Fruit fly (Drosophila melanogaster) whole organism, prepupa: ENCODE results near the gene Cubn2.
A peak's percentile ranks its signal among the peaks of the same experiment; 100 is the strongest.

Experiments
- Blimp-1 ChIP-seq: fragments of 200-800 bp; sonication (Bioruptor generic); optimal IDR thresholded peaks from 3 replicates; lab custom pipeline; 2017; ENCODE audit warnings: missing biosample characterization, missing genetic modification characterization, mild to moderate bottlenecking, moderate library complexity, missing genetic modification reagents
- CG10631 ChIP-seq: fragments of 200-800 bp; sonication (Bioruptor generic); optimal IDR thresholded peaks from 2 replicates; lab custom pipeline; 2016; ENCODE audit warnings: missing biosample characterization, missing genetic modification characterization
- CG10669 ChIP-seq: fragments of 200-800 bp; sonication (Bioruptor generic); optimal IDR thresholded peaks from 3 replicates; lab custom pipeline; 2018; ENCODE audit warnings: missing biosample characterization, mild to moderate bottlenecking, missing genetic modification characterization, moderate library complexity
- CG11294 ChIP-seq: fragments of 200-800 bp; sonication (Bioruptor generic); IDR thresholded peaks from 2 replicates; pipeline ENCODE4 v1.3.6; 2022; ENCODE audit warnings: missing biosample characterization, missing genetic modification characterization
- CG11762 ChIP-seq: fragments of 200-800 bp; sonication (Bioruptor generic); optimal IDR thresholded peaks from 3 replicates; lab custom pipeline; 2016; ENCODE audit warnings: missing biosample characterization, missing genetic modification characterization; ENCODE audit not compliant: insufficient read depth
- CG11902 ChIP-seq: fragments of 200-800 bp; sonication (Bioruptor generic); optimal IDR thresholded peaks from 3 replicates; lab custom pipeline; 2016; ENCODE audit warnings: missing biosample characterization, missing genetic modification characterization
- CG15336 ChIP-seq: fragments of 200-800 bp; sonication (Bioruptor generic); IDR thresholded peaks from 2 replicates; pipeline ENCODE4 v1.3.6; 2022; ENCODE audit warnings: missing biosample characterization, missing genetic modification characterization
- CG1621 ChIP-seq: fragments of 200-800 bp; sonication (Bioruptor generic); optimal IDR thresholded peaks from 3 replicates; lab custom pipeline; 2018; ENCODE audit warnings: missing biosample characterization, mild to moderate bottlenecking, missing genetic modification characterization
- CG16779 ChIP-seq: fragments of 200-800 bp; sonication (Bioruptor generic); optimal IDR thresholded peaks from 3 replicates; lab custom pipeline; 2017; ENCODE audit warnings: missing biosample characterization, mild to moderate bottlenecking, missing genetic modification characterization
- CG3032 ChIP-seq: fragments of 200-800 bp; optimal IDR thresholded peaks from 2 replicates; lab custom pipeline; 2019; ENCODE audit warnings: missing biosample characterization, mild to moderate bottlenecking, missing genetic modification characterization, moderate library complexity
- CG31627 ChIP-seq: fragments of 200-800 bp; sonication (Bioruptor generic); optimal IDR thresholded peaks from 3 replicates; lab custom pipeline; 2016; ENCODE audit warnings: missing biosample characterization, missing genetic modification characterization
- CG32006 ChIP-seq: fragments of 200-800 bp; sonication (Bioruptor generic); optimal IDR thresholded peaks from 3 replicates; lab custom pipeline; 2017; ENCODE audit warnings: missing biosample characterization, mild to moderate bottlenecking, missing genetic modification characterization
- CG34406 ChIP-seq: fragments of 200-800 bp; sonication (Bioruptor generic); optimal IDR thresholded peaks from 3 replicates; lab custom pipeline; 2016; ENCODE audit warnings: missing biosample characterization, missing genetic modification characterization
- CG4318 ChIP-seq: fragments of 200-800 bp; sonication (Bioruptor generic); optimal IDR thresholded peaks from 3 replicates; lab custom pipeline; 2017; ENCODE audit warnings: missing biosample characterization, mild to moderate bottlenecking, missing genetic modification characterization
- CG6163 ChIP-seq: fragments of 200-800 bp; sonication (Bioruptor generic); IDR thresholded peaks from 3 replicates; pipeline ENCODE4 v1.3.6; 2022; ENCODE audit warnings: missing biosample characterization, missing genetic modification characterization
- CG6808 ChIP-seq: fragments of 200-800 bp; sonication (Bioruptor generic); optimal IDR thresholded peaks from 3 replicates; lab custom pipeline; 2017; ENCODE audit warnings: missing biosample characterization, missing genetic modification characterization, mild to moderate bottlenecking, moderate library complexity, missing genetic modification reagents
- CG6854 ChIP-seq: fragments of 200-800 bp; sonication (Bioruptor generic); optimal IDR thresholded peaks from 2 replicates; lab custom pipeline; 2017; ENCODE audit warnings: missing biosample characterization, mild to moderate bottlenecking, missing genetic modification characterization
- CG7368 ChIP-seq: fragments of 200-800 bp; sonication (Bioruptor generic); optimal IDR thresholded peaks from 3 replicates; lab custom pipeline; 2016; ENCODE audit warnings: missing biosample characterization, missing genetic modification characterization
- CG8119 ChIP-seq: fragments of 200-800 bp; sonication (Bioruptor generic); IDR thresholded peaks from 3 replicates; pipeline ENCODE4 v1.3.6; 2022; ENCODE audit warnings: missing biosample characterization, missing genetic modification characterization
- CG8319 ChIP-seq: fragments of 200-800 bp; sonication (Bioruptor generic); optimal IDR thresholded peaks from 3 replicates; lab custom pipeline; 2016; ENCODE audit warnings: missing biosample characterization, missing genetic modification characterization
- CG8632 ChIP-seq: fragments of 200-800 bp; sonication (Bioruptor generic); optimal IDR thresholded peaks from 3 replicates; lab custom pipeline; 2016; ENCODE audit warnings: missing biosample characterization, missing genetic modification characterization
- CG9139 ChIP-seq: fragments of 200-800 bp; sonication (Bioruptor generic); optimal IDR thresholded peaks from 3 replicates; lab custom pipeline; 2017; ENCODE audit warnings: missing biosample characterization, mild to moderate bottlenecking, missing genetic modification characterization
- Eip78C ChIP-seq: fragments of 200-800 bp; sonication (Bioruptor generic); peaks from one replicate; lab custom pipeline; 2016; ENCODE audit warnings: missing biosample characterization, missing genetic modification characterization
- Eip93F ChIP-seq: fragments of 200-800 bp; sonication (Bioruptor generic); optimal IDR thresholded peaks from 2 replicates; lab custom pipeline; 2016; ENCODE audit warnings: missing biosample characterization, mild to moderate bottlenecking, missing genetic modification characterization
- Ets21C ChIP-seq: fragments of 200-800 bp; sonication (Bioruptor generic); optimal IDR thresholded peaks from 3 replicates; lab custom pipeline; 2016; ENCODE audit warnings: missing biosample characterization, missing genetic modification characterization
- Ets96B ChIP-seq: fragments of 200-800 bp; optimal IDR thresholded peaks from 2 replicates; lab custom pipeline; 2019; ENCODE audit warnings: missing biosample characterization, mild to moderate bottlenecking, missing genetic modification characterization, moderate library complexity
- Gug ChIP-seq: fragments of 200-800 bp; sonication (Bioruptor generic); IDR thresholded peaks from 2 replicates; pipeline ENCODE4 v1.3.6; 2022; ENCODE audit warnings: missing biosample characterization, missing genetic modification characterization
- Smox ChIP-seq: fragments of 200-800 bp; sonication (Bioruptor generic); optimal IDR thresholded peaks from 3 replicates; lab custom pipeline; 2016; ENCODE audit warnings: missing biosample characterization, missing genetic modification characterization
- Sox14 ChIP-seq: fragments of 200-800 bp; sonication (Bioruptor generic); optimal IDR thresholded peaks from 3 replicates; lab custom pipeline; 2016; ENCODE audit warnings: missing biosample characterization, missing genetic modification characterization
- Sox15 ChIP-seq: fragments of 200-800 bp; sonication (Bioruptor generic); optimal IDR thresholded peaks from 3 replicates; lab custom pipeline; 2016; ENCODE audit warnings: missing biosample characterization, missing genetic modification characterization
- achi ChIP-seq: fragments of 200-800 bp; sonication (Bioruptor generic); optimal IDR thresholded peaks from 3 replicates; lab custom pipeline; 2016; ENCODE audit warnings: missing biosample characterization, missing genetic modification characterization
- acj6 ChIP-seq: fragments of 200-800 bp; sonication (Bioruptor generic); optimal IDR thresholded peaks from 3 replicates; lab custom pipeline; 2016; ENCODE audit warnings: missing biosample characterization, missing genetic modification characterization
- cyc ChIP-seq: fragments of 200-800 bp; sonication (Bioruptor generic); optimal IDR thresholded peaks from 3 replicates; lab custom pipeline; 2016; ENCODE audit warnings: missing biosample characterization, missing genetic modification characterization
- dac ChIP-seq: fragments of 200-800 bp; sonication (Bioruptor generic); optimal IDR thresholded peaks from 2 replicates; lab custom pipeline; 2017; ENCODE audit warnings: missing biosample characterization, mild to moderate bottlenecking, missing genetic modification characterization
- dsx ChIP-seq: fragments of 200-800 bp; optimal IDR thresholded peaks from 3 replicates; lab custom pipeline; 2019; ENCODE audit warnings: missing biosample characterization, mild to moderate bottlenecking, missing genetic modification characterization, moderate library complexity; ENCODE audit not compliant: poor library complexity, severe bottlenecking
- eg ChIP-seq: fragments of 200-800 bp; sonication (Bioruptor generic); IDR thresholded peaks from 3 replicates; pipeline ENCODE4 v1.3.6; 2022; ENCODE audit warnings: missing biosample characterization, missing genetic modification characterization
- fd85E ChIP-seq: fragments of 200-800 bp; sonication (Bioruptor generic); optimal IDR thresholded peaks from 3 replicates; lab custom pipeline; 2016; ENCODE audit warnings: missing biosample characterization, missing genetic modification characterization
- fkh ChIP-seq: fragments of 200-800 bp; sonication (Bioruptor generic); optimal IDR thresholded peaks from 3 replicates; lab custom pipeline; 2017; ENCODE audit warnings: missing biosample characterization, mild to moderate bottlenecking, missing genetic modification characterization, moderate library complexity
- lz ChIP-seq: fragments of 200-800 bp; sonication (Bioruptor generic); optimal IDR thresholded peaks from 3 replicates; lab custom pipeline; 2016; ENCODE audit warnings: missing biosample characterization, missing genetic modification characterization
- pdm3 ChIP-seq: fragments of 200-800 bp; sonication (Bioruptor generic); optimal IDR thresholded peaks from 3 replicates; lab custom pipeline; 2016; ENCODE audit warnings: missing biosample characterization, missing genetic modification characterization
- salr ChIP-seq, 2 experiments: fragments of 200-800 bp; sonication (Bioruptor generic); optimal IDR thresholded peaks; 3 replicates each; lab custom pipeline; 2016 to 2018; ENCODE audit warnings: missing biosample characterization in 2 of 2, missing genetic modification characterization in 2 of 2, mild to moderate bottlenecking in 1 of 2
- spab ChIP-seq: fragments of 200-800 bp; sonication (Bioruptor generic); optimal IDR thresholded peaks from 2 replicates; lab custom pipeline; 2017; ENCODE audit warnings: missing biosample characterization, mild to moderate bottlenecking, missing genetic modification characterization, missing genetic modification reagents
- svp ChIP-seq: fragments of 200-800 bp; sonication (Bioruptor generic); peaks from one replicate; lab custom pipeline; 2016; ENCODE audit warnings: missing biosample characterization, missing genetic modification characterization

The Cubn2 gene

dm6 chr3L:11833296-11833717 lies 18.8 kb upstream of the Cubn2 start, which contains the start of gene CycA:
Gene CycA, minus strand, starts transcription at chr3L:11833578.
- TF ChIP-seq lz (GFP tag; lab: Kevin White, UChicago) (peak; percentile 20), CG7368 (GFP tag; lab: Kevin White, UChicago) (no peak), CG9139 (GFP tag; lab: Kevin White, UChicago) (no peak), Smox (no peak), CG16779 (no peak), CG3032 (tag; lab: Kevin White, UChicago) (no peak), CG4318 (GFP tag; lab: Kevin White, UChicago) (no peak), CG6163 (GFP tag; lab: Robert Waterston, UW) (no peak), Sox15 (GFP tag; lab: Kevin White, UChicago) (no peak), eg (no peak), achi (GFP tag; lab: Kevin White, UChicago) (peak; percentile 0), Eip93F (GFP tag; lab: Kevin White, UChicago) (no peak), CG32006 (GFP tag; lab: Kevin White, UChicago) (no peak), Ets96B (tag; lab: Kevin White, UChicago) (no peak), CG11294 (no peak), CG10631 (GFP tag; lab: Kevin White, UChicago) (no peak), CG6808 (GFP tag; lab: Kevin White, UChicago) (no peak), svp (no peak), CG15336 (GFP tag; lab: Robert Waterston, UW) (no peak), Sox14 (GFP tag; lab: Kevin White, UChicago) (peak; percentile 32), CG8119 (GFP tag; lab: Robert Waterston, UW) (no peak), Blimp-1 (GFP tag; lab: Kevin White, UChicago) (peak; percentile 29), CG34406 (GFP tag; lab: Kevin White, UChicago) (no peak), dsx (GFP tag; lab: Kevin White, UChicago) (no peak), CG1621 (tag; lab: Kevin White, UChicago) (no peak), CG6854 (GFP tag; lab: Kevin White, UChicago) (no peak), CG8319 (GFP tag; lab: Kevin White, UChicago) (no peak), Gug (no peak), Eip78C (GFP tag; lab: Kevin White, UChicago) (peak; percentile 68), CG11762 (GFP tag; lab: Kevin White, UChicago) (no peak), spab (GFP tag; lab: Kevin White, UChicago) (no peak), acj6 (GFP tag; lab: Kevin White, UChicago) (no peak), salr (GFP tag; optimal IDR thresholded peaks at IDR 0.05; lab: Kevin White, UChicago) (no peak), CG8632 (GFP tag; lab: Kevin White, UChicago) (no peak), CG31627 (no peak), CG10669 (GFP tag; lab: Kevin White, UChicago) (no peak), fkh (GFP tag; lab: Kevin White, UChicago) (peak; percentile 67), dac (GFP tag; lab: Kevin White, UChicago) (no peak), Ets21C (GFP tag; lab: Kevin White, UChicago) (no peak), CG11902 (no peak), fd85E (GFP tag; lab: Kevin White, UChicago) (no peak), cyc (no peak), pdm3 (no peak)
- TF ChIP-seq, all 60 proteins: peak for 6
